Fruit fly (Drosophila melanogaster) whole organism, embryonic: ENCODE results near the gene CG14352.

Source experiments
- Ada2b ChIP-seq: fragments of 200-800 bp; sonication (Bioruptor generic); IDR thresholded peaks from 2 replicates; pipeline ENCODE4 v1.3.6; 2022; ENCODE audit warnings: missing biosample characterization, missing genetic modification characterization
- Bdp1 ChIP-seq: fragments of 200-800 bp; sonication (Bioruptor generic); optimal IDR thresholded peaks from 3 replicates; lab custom pipeline; 2016; ENCODE audit warnings: missing biosample characterization, missing genetic modification characterization
- CG10979 ChIP-seq: fragments of 200-800 bp; sonication (Bioruptor generic); optimal IDR thresholded peaks from 2 replicates; lab custom pipeline; 2018; ENCODE audit warnings: missing biosample characterization, mild to moderate bottlenecking, missing genetic modification characterization, moderate library complexity
- CG12104 ChIP-seq: fragments of 200-800 bp; sonication (Bioruptor generic); optimal IDR thresholded peaks from 3 replicates; lab custom pipeline; 2016; ENCODE audit warnings: missing biosample characterization, missing genetic modification characterization
- CG14050 ChIP-seq: fragments of 200-800 bp; sonication (Bioruptor generic); IDR thresholded peaks from 3 replicates; pipeline ENCODE4 v1.3.6; 2022; ENCODE audit warnings: missing biosample characterization, missing genetic modification characterization
- CG17328 ChIP-seq: fragments of 200-800 bp; sonication (Bioruptor generic); IDR thresholded peaks from 2 replicates; pipeline ENCODE4 v1.3.6; 2022; ENCODE audit warnings: missing biosample characterization, missing genetic modification characterization
- CG17385 ChIP-seq: fragments of 200-800 bp; sonication (Bioruptor generic); optimal IDR thresholded peaks from 3 replicates; lab custom pipeline; 2018; ENCODE audit warnings: missing biosample characterization, mild to moderate bottlenecking, missing genetic modification characterization
- CG30403 ChIP-seq: fragments of 200-800 bp; sonication (Bioruptor generic); optimal IDR thresholded peaks from 3 replicates; lab custom pipeline; 2016; ENCODE audit warnings: missing biosample characterization, missing genetic modification characterization
- CG31441 ChIP-seq: fragments of 200-800 bp; sonication (Bioruptor generic); IDR thresholded peaks from 2 replicates; pipeline ENCODE4 v1.3.6; 2022; ENCODE audit warnings: missing biosample characterization, missing genetic modification characterization
- CG32532 ChIP-seq: fragments of 200-800 bp; sonication (Bioruptor generic); IDR thresholded peaks from 2 replicates; pipeline ENCODE4 v1.3.6; 2022; ENCODE audit warnings: missing biosample characterization, missing genetic modification characterization
- CG32772 ChIP-seq: fragments of 200-800 bp; sonication (Bioruptor generic); IDR thresholded peaks from 2 replicates; pipeline ENCODE4 v1.3.6; 2022; ENCODE audit warnings: missing biosample characterization, missing genetic modification characterization
- CG3281 ChIP-seq: fragments of 200-800 bp; sonication (Bioruptor generic); optimal IDR thresholded peaks from 3 replicates; lab custom pipeline; 2017; ENCODE audit warnings: missing biosample characterization, mild to moderate bottlenecking, missing genetic modification characterization
- CG34376 ChIP-seq: fragments of 200-800 bp; sonication (Bioruptor generic); optimal IDR thresholded peaks from 2 replicates; lab custom pipeline; 2018; ENCODE audit warnings: missing biosample characterization, mild to moderate bottlenecking, missing genetic modification characterization
- CG6254 ChIP-seq: fragments of 200-800 bp; sonication (Bioruptor generic); optimal IDR thresholded peaks from 3 replicates; lab custom pipeline; 2017; ENCODE audit warnings: mild to moderate bottlenecking, missing biosample characterization, missing genetic modification reagents, missing genetic modification characterization
- CG6683 ChIP-seq: fragments of 200-800 bp; sonication (Bioruptor generic); optimal IDR thresholded peaks from 2 replicates; lab custom pipeline; 2017; ENCODE audit warnings: missing biosample characterization, mild to moderate bottlenecking, missing genetic modification characterization, missing genetic modification reagents
- CG6854 ChIP-seq: fragments of 200-800 bp; sonication (Bioruptor generic); optimal IDR thresholded peaks from 3 replicates; lab custom pipeline; 2017; ENCODE audit warnings: missing biosample characterization, mild to moderate bottlenecking, missing genetic modification characterization
- CG8089 ChIP-seq: fragments of 200-800 bp; sonication (Bioruptor generic); optimal IDR thresholded peaks from 3 replicates; lab custom pipeline; 2016; ENCODE audit warnings: missing biosample characterization, missing genetic modification characterization
- CG8290 ChIP-seq, 3 experiments: fragments of 200-800 bp; sonication (Bioruptor generic); optimal IDR thresholded peaks; 2 replicates each; lab custom pipeline; 2016 to 2019; ENCODE audit warnings: missing biosample characterization in 3 of 3, missing genetic modification characterization in 3 of 3, mild to moderate bottlenecking in 2 of 3, moderate library complexity in 1 of 3
- CG9609 ChIP-seq: fragments of 200-800 bp; sonication (Bioruptor generic); optimal IDR thresholded peaks from 3 replicates; lab custom pipeline; 2016; ENCODE audit warnings: missing biosample characterization, missing genetic modification characterization
- CG9727 ChIP-seq: fragments of 200-800 bp; sonication (Bioruptor generic); optimal IDR thresholded peaks from 3 replicates; lab custom pipeline; 2017; ENCODE audit warnings: missing biosample characterization, mild to moderate bottlenecking, missing genetic modification characterization
- CG9797 ChIP-seq: fragments of 200-800 bp; sonication (Bioruptor generic); optimal IDR thresholded peaks from 3 replicates; lab custom pipeline; 2018; ENCODE audit warnings: missing biosample characterization, mild to moderate bottlenecking, missing genetic modification characterization
- CG9817 ChIP-seq: fragments of 200-800 bp; sonication (Bioruptor generic); optimal IDR thresholded peaks from 2 replicates; lab custom pipeline; 2018; ENCODE audit warnings: missing biosample characterization, mild to moderate bottlenecking, missing genetic modification characterization, moderate library complexity
- CG9932 ChIP-seq: fragments of 200-800 bp; sonication (Bioruptor generic); IDR thresholded peaks from 2 replicates; pipeline ENCODE4 v1.3.6; 2022; ENCODE audit warnings: missing biosample characterization, missing genetic modification characterization
- CrebB ChIP-seq: fragments of 200-800 bp; sonication (Bioruptor generic); optimal IDR thresholded peaks from 3 replicates; lab custom pipeline; 2018; ENCODE audit warnings: missing biosample characterization, mild to moderate bottlenecking, missing genetic modification characterization
- Dp ChIP-seq: fragments of 200-800 bp; sonication (Bioruptor generic); optimal IDR thresholded peaks from 2 replicates; lab custom pipeline; 2018; ENCODE audit warnings: missing biosample characterization, mild to moderate bottlenecking, missing genetic modification characterization, moderate library complexity
- ERR ChIP-seq: fragments of 200-800 bp; sonication (Bioruptor generic); optimal IDR thresholded peaks from 2 replicates; lab custom pipeline; 2016; ENCODE audit warnings: missing biosample characterization, missing genetic modification characterization
- HLH3B ChIP-seq: fragments of 200-800 bp; sonication (Bioruptor generic); IDR thresholded peaks from 2 replicates; pipeline ENCODE4 v1.3.6; 2022; ENCODE audit warnings: missing biosample characterization, missing genetic modification characterization
- Hr3 ChIP-seq: fragments of 200-800 bp; sonication (Bioruptor generic); optimal IDR thresholded peaks from 3 replicates; lab custom pipeline; 2016; ENCODE audit warnings: missing biosample characterization, missing genetic modification characterization
- NC2α ChIP-seq: fragments of 200-800 bp; sonication (Bioruptor generic); optimal IDR thresholded peaks from 2 replicates; lab custom pipeline; 2016; ENCODE audit warnings: missing biosample characterization, missing genetic modification characterization
- Neu2 ChIP-seq: fragments of 200-800 bp; sonication (Bioruptor generic); optimal IDR thresholded peaks from 3 replicates; lab custom pipeline; 2016; ENCODE audit warnings: missing biosample characterization, missing genetic modification characterization, borderline replicate concordance
- Oaz ChIP-seq: fragments of 200-800 bp; sonication (Bioruptor generic); IDR thresholded peaks from 2 replicates; pipeline ENCODE4 v1.3.6; 2022; ENCODE audit warnings: missing biosample characterization, missing genetic modification characterization
- Optix ChIP-seq: fragments of 200-800 bp; sonication (Bioruptor generic); IDR thresholded peaks from 3 replicates; pipeline ENCODE4 v1.3.6; 2022; ENCODE audit warnings: missing biosample characterization, missing genetic modification characterization
- PHDP ChIP-seq: fragments of 200-800 bp; sonication (Bioruptor generic); optimal IDR thresholded peaks from 3 replicates; lab custom pipeline; 2018; ENCODE audit warnings: missing biosample characterization, mild to moderate bottlenecking, missing genetic modification characterization, moderate library complexity
- Sox102F ChIP-seq: fragments of 200-800 bp; sonication (Bioruptor generic); optimal IDR thresholded peaks from 2 replicates; lab custom pipeline; 2018; ENCODE audit warnings: missing biosample characterization, mild to moderate bottlenecking, missing genetic modification characterization, moderate library complexity
- Sry-δ ChIP-seq: fragments of 200-800 bp; sonication (Bioruptor generic); optimal IDR thresholded peaks from 2 replicates; lab custom pipeline; 2016; ENCODE audit warnings: missing biosample characterization, missing genetic modification characterization
- bsh ChIP-seq, 2 experiments: fragments of 200-800 bp; sonication (Bioruptor generic); optimal IDR thresholded peaks; 2 replicates each; lab custom pipeline; 2017 to 2018; ENCODE audit warnings: mild to moderate bottlenecking in 2 of 2, missing biosample characterization in 2 of 2, missing genetic modification characterization in 2 of 2, moderate library complexity in 1 of 2
- cato ChIP-seq: fragments of 200-800 bp; sonication (Bioruptor generic); optimal IDR thresholded peaks from 2 replicates; lab custom pipeline; 2016; ENCODE audit warnings: missing biosample characterization, missing genetic modification characterization, borderline replicate concordance
- dmrt99B ChIP-seq: fragments of 200-800 bp; sonication (Bioruptor generic); optimal IDR thresholded peaks from 2 replicates; lab custom pipeline; 2018; ENCODE audit warnings: missing biosample characterization, mild to moderate bottlenecking, missing genetic modification characterization, moderate library complexity
- eyg ChIP-seq: fragments of 200-800 bp; sonication (Bioruptor generic); optimal IDR thresholded peaks from 3 replicates; lab custom pipeline; 2016; ENCODE audit warnings: missing biosample characterization, missing genetic modification characterization
- gsb ChIP-seq: fragments of 200-800 bp; sonication (Bioruptor generic); IDR thresholded peaks from 2 replicates; pipeline ENCODE4 v1.3.6; 2022; ENCODE audit warnings: missing biosample characterization, missing genetic modification characterization
- hbn ChIP-seq: fragments of 200-800 bp; sonication (Bioruptor generic); IDR thresholded peaks from 2 replicates; pipeline ENCODE4 v1.3.6; 2022; ENCODE audit warnings: missing biosample characterization, missing genetic modification characterization; ENCODE audit not compliant: partially characterized antibody
- jing ChIP-seq: fragments of 200-800 bp; sonication (Bioruptor generic); optimal IDR thresholded peaks from 2 replicates; lab custom pipeline; 2018; ENCODE audit warnings: missing biosample characterization, mild to moderate bottlenecking, missing genetic modification characterization
- lmd ChIP-seq: fragments of 200-800 bp; sonication (Bioruptor generic); IDR thresholded peaks from 2 replicates; pipeline ENCODE4 v1.3.6; 2022; ENCODE audit warnings: missing biosample characterization, missing genetic modification characterization
- luna ChIP-seq: fragments of 200-800 bp; sonication (Bioruptor generic); optimal IDR thresholded peaks from 2 replicates; lab custom pipeline; 2016; ENCODE audit warnings: missing biosample characterization, missing genetic modification characterization
- nmo ChIP-seq: fragments of 200-800 bp; sonication (Bioruptor generic); optimal IDR thresholded peaks from 2 replicates; lab custom pipeline; 2018; ENCODE audit warnings: missing biosample characterization, mild to moderate bottlenecking, missing genetic modification characterization, moderate library complexity
- pita ChIP-seq: fragments of 200-800 bp; sonication (Bioruptor generic); optimal IDR thresholded peaks from 2 replicates; lab custom pipeline; 2017; ENCODE audit warnings: missing biosample characterization, mild to moderate bottlenecking, missing genetic modification characterization
- sens ChIP-seq: fragments of 200-800 bp; sonication (Bioruptor generic); peaks from one replicate; lab custom pipeline; 2016; ENCODE audit warnings: missing biosample characterization, missing genetic modification characterization
- slbo ChIP-seq: fragments of 200-800 bp; sonication (Bioruptor generic); IDR thresholded peaks from 2 replicates; pipeline ENCODE4 v1.3.6; 2022; ENCODE audit warnings: missing biosample characterization, missing genetic modification characterization
- sr ChIP-seq: fragments of 200-800 bp; sonication (Bioruptor generic); IDR thresholded peaks from 3 replicates; pipeline ENCODE4 v1.3.6; 2022; ENCODE audit warnings: missing biosample characterization, missing genetic modification characterization
- tup ChIP-seq: fragments of 200-800 bp; sonication (Bioruptor generic); optimal IDR thresholded peaks from 2 replicates; lab custom pipeline; 2016; ENCODE audit warnings: missing biosample characterization, mild to moderate bottlenecking, missing genetic modification characterization, moderate library complexity

Gene CG14352

dm6 chr2L:1615753-1616152 is 4.5 kb downstream of the CG14352 start (continued):
- TF ChIP-seq bsh (GFP tag; optimal IDR thresholded peaks at IDR 0.05; lab: Kevin White, UChicago) (peak in 1 of 2 experiments; percentile 79), CG9797 (GFP tag; lab: Kevin White, UChicago) (no peak), CG8290 (GFP tag; optimal IDR thresholded peaks at IDR 0.05; lab: Kevin White, UChicago) (no peak), CG8290 (tag; optimal IDR thresholded peaks at IDR 0.05; lab: Kevin White, UChicago) (peak in 1 of 2 experiments; percentile 83), Bdp1 (peak; percentile 16), Oaz (no peak), NC2α (no peak), tup (GFP tag; lab: Kevin White, UChicago) (no peak), CG6683 (GFP tag; lab: Kevin White, UChicago) (peak; percentile 71), gsb (GFP tag; lab: Robert Waterston, UW) (no peak), CG34376 (GFP tag; lab: Kevin White, UChicago) (no peak), Neu2 (no peak), CG9817 (tag; lab: Kevin White, UChicago) (peak; percentile 45), Hr3 (GFP tag; lab: Kevin White, UChicago) (peak; percentile 56), Dp (GFP tag; lab: Kevin White, UChicago) (no peak), Optix (GFP tag; lab: Robert Waterston, UW) (no peak), slbo (GFP tag; lab: Robert Waterston, UW) (peak; percentile 71), CG9727 (GFP tag; lab: Kevin White, UChicago) (peak; percentile 65), sens (GFP tag; lab: Kevin White, UChicago) (peak; percentile 94), HLH3B (GFP tag; lab: Robert Waterston, UW) (peak; percentile 80), CG31441 (GFP tag; lab: Robert Waterston, UW) (peak; percentile 72), Sry-δ (GFP tag; lab: Kevin White, UChicago) (peak; percentile 27), CG8089 (GFP tag; lab: Kevin White, UChicago) (no peak), CG14050 (peak; percentile 50; the same call in 1 of the 3 replicates), CG9932 (peak; percentile 46; the same call in 1 of the 2 replicates), CG12104 (GFP tag; lab: Kevin White, UChicago) (no peak), CG3281 (GFP tag; lab: Kevin White, UChicago) (peak; percentile 56), CG32772 (GFP tag; lab: Robert Waterston, UW) (peak; percentile 55; the same call in 1 of the 2 replicates), dmrt99B (tag; lab: Kevin White, UChicago) (peak; percentile 79), sr (GFP tag; lab: Robert Waterston, UW) (no peak), Ada2b (GFP tag; lab: Robert Waterston, UW) (peak; percentile 63; the same call in 1 of the 2 replicates), pita (GFP tag; lab: Kevin White, UChicago) (no peak), CG6254 (GFP tag; lab: Kevin White, UChicago) (peak; percentile 64), hbn (GFP tag; lab: Robert Waterston, UW) (no peak), Sox102F (GFP tag; lab: Kevin White, UChicago) (peak; percentile 73), ERR (GFP tag; lab: Kevin White, UChicago) (peak; percentile 21), CG30403 (GFP tag; lab: Kevin White, UChicago) (peak; percentile 62), CG6854 (GFP tag; lab: Kevin White, UChicago) (peak; percentile 3), cato (GFP tag; lab: Kevin White, UChicago) (no peak), eyg (GFP tag; lab: Kevin White, UChicago) (no peak), lmd (GFP tag; lab: Robert Waterston, UW) (peak; percentile 74), CG17328 (GFP tag; lab: Robert Waterston, UW) (peak; percentile 61; the same call in 1 of the 2 replicates), CG9609 (GFP tag; lab: Kevin White, UChicago) (no peak), nmo (GFP tag; lab: Kevin White, UChicago) (peak; percentile 68), CG10979 (tag; lab: Kevin White, UChicago) (peak; percentile 70), CG17385 (GFP tag; lab: Kevin White, UChicago) (peak; percentile 52), CrebB (tag; lab: Kevin White, UChicago) (no peak), CG32532 (GFP tag; lab: Robert Waterston, UW) (peak; percentile 61; the same call in 1 of the 2 replicates), PHDP (tag; lab: Kevin White, UChicago) (peak; percentile 66), jing (peak; percentile 51), luna (no peak)
